Worm (Caenorhabditis elegans) whole organism, early embryonic: Measurements from ENCODE around the gene K02H11.4.

Experiments used
- B0310.2 ChIP-seq: sonication (generic microtip); optimal IDR thresholded peaks from 2 replicates; lab custom pipeline; 2016; ENCODE audit warnings: mild to moderate bottlenecking, missing genetic modification characterization, missing compliant biosample characterization
- F13C5.2 ChIP-seq: sonication (generic microtip); optimal IDR thresholded peaks from 2 replicates; lab custom pipeline; 2017; ENCODE audit warnings: mild to moderate bottlenecking, missing genetic modification characterization, inconsistent platforms, missing compliant biosample characterization
- aly-1 ChIP-seq: sonication (generic microtip); optimal IDR thresholded peaks from 2 replicates; lab custom pipeline; 2016; ENCODE audit warnings: missing genetic modification characterization, missing compliant biosample characterization
- ama-1 ChIP-seq: fragments of 150-350 bp; optimal IDR thresholded peaks from 2 replicates; lab custom pipeline; 2014
- ceh-13 ChIP-seq: fragments of 200-800 bp; sonication (Bioruptor generic); optimal IDR thresholded peaks from 2 replicates; lab custom pipeline; 2018; ENCODE audit warnings: mild to moderate bottlenecking, missing genetic modification characterization, missing compliant biosample characterization
- ceh-36 ChIP-seq: sonication (generic microtip); optimal IDR thresholded peaks from 2 replicates; lab custom pipeline; 2016; ENCODE audit warnings: missing genetic modification characterization, inconsistent platforms, missing compliant biosample characterization
- ets-7 ChIP-seq: sonication (generic microtip); optimal IDR thresholded peaks from 2 replicates; lab custom pipeline; 2016; ENCODE audit warnings: missing genotype, missing genetic modification characterization, missing compliant biosample characterization
- flt-1 ChIP-seq: fragments of 200-800 bp; sonication (Bioruptor generic); IDR thresholded peaks from 2 replicates; pipeline ENCODE4 v1.3.6; 2022; ENCODE audit warnings: missing genetic modification characterization, missing compliant biosample characterization
- hmbx-1 ChIP-seq: sonication (generic microtip); optimal IDR thresholded peaks from 2 replicates; lab custom pipeline; 2016; ENCODE audit warnings: mild to moderate bottlenecking, missing genetic modification characterization, missing compliant biosample characterization
- hmg-4 ChIP-seq: fragments of 200-800 bp; sonication (Bioruptor generic); optimal IDR thresholded peaks from 2 replicates; lab custom pipeline; 2018; ENCODE audit warnings: mild to moderate bottlenecking, missing genetic modification characterization, missing compliant biosample characterization
- hnd-1 ChIP-seq: sonication (generic microtip); optimal IDR thresholded peaks from 2 replicates; lab custom pipeline; 2016; ENCODE audit warnings: missing genetic modification characterization, missing compliant biosample characterization
- pes-1 ChIP-seq: fragments of 200-800 bp; sonication (Bioruptor generic); IDR thresholded peaks from 2 replicates; pipeline ENCODE4 v1.3.6; 2022; ENCODE audit warnings: missing genetic modification reagents, missing genetic modification characterization, missing compliant biosample characterization
- scrt-1 ChIP-seq: fragments of 200-800 bp; sonication (Bioruptor generic); IDR thresholded peaks from 2 replicates; pipeline ENCODE4 v1.3.6; 2022; ENCODE audit warnings: missing genetic modification characterization, missing compliant biosample characterization
- sea-1 ChIP-seq: fragments of 200-800 bp; sonication (Bioruptor generic); conservative IDR thresholded peaks from 2 replicates; pipeline ENCODE4 v1.3.6; 2022; ENCODE audit warnings: missing genetic modification characterization, missing compliant biosample characterization
- tbx-11 ChIP-seq: fragments of 200-800 bp; sonication (Bioruptor generic); IDR thresholded peaks from 2 replicates; pipeline ENCODE4 v1.3.6; 2022; ENCODE audit warnings: missing genetic modification characterization, missing compliant biosample characterization
- tbx-37 ChIP-seq: fragments of 200-800 bp; sonication (Bioruptor generic); conservative IDR thresholded peaks from 2 replicates; pipeline ENCODE4 v1.3.6; 2022; ENCODE audit warnings: missing genetic modification reagents, missing genetic modification characterization, missing compliant biosample characterization
- tra-4 ChIP-seq: sonication (generic microtip); optimal IDR thresholded peaks from 2 replicates; lab custom pipeline; 2017; ENCODE audit warnings: missing genetic modification characterization, missing compliant biosample characterization

Gene K02H11.4

DNA sequence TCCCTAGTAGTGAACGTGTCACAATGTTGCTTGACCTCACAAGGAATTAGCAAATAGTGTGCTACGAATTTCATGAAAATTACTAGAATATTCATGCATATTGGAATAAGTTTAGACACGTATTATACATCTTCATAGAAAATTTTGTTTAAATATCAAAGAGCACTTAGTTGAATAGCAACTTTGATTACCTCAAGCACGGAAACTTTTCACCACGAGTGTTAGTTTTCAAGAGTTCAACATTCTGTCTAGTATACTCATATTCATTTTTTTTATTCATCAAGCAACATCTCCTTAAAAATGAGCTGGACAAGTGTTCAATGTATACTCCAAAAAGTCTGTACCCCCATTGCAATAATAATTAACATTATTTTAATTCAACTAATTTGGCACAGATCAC is 8.6 kb downstream of the K02H11.4 start, which contains the start of gene str-243:
TSS of gene str-243 (plus strand) at position 301 of the 400 bp plus-strand sequence.
- TF ChIP-seq pes-1 (GFP tag; lab: Robert Waterston, UW) (no peak), F13C5.2 (no peak), hmbx-1 (tag; lab: Kevin White, UChicago) (no peak), sea-1 (GFP tag; lab: Robert Waterston, UW) (no peak), flt-1 (no peak), tbx-11 (GFP tag; lab: Robert Waterston, UW) (no peak), ama-1 (lab: Kevin White, UChicago) (no peak), ceh-13 (GFP tag; lab: Kevin White, UChicago) (no peak), ets-7 (tag; lab: Kevin White, UChicago) (no peak), hmg-4 (GFP tag; lab: Kevin White, UChicago) (no peak), hnd-1 (tag; lab: Kevin White, UChicago) (no peak), tra-4 (tag; lab: Kevin White, UChicago) (no peak), ceh-36 (tag; lab: Kevin White, UChicago) (no peak), scrt-1 (GFP tag; lab: Robert Waterston, UW) (no peak), tbx-37 (GFP tag; lab: Robert Waterston, UW) (no peak)

DNA sequence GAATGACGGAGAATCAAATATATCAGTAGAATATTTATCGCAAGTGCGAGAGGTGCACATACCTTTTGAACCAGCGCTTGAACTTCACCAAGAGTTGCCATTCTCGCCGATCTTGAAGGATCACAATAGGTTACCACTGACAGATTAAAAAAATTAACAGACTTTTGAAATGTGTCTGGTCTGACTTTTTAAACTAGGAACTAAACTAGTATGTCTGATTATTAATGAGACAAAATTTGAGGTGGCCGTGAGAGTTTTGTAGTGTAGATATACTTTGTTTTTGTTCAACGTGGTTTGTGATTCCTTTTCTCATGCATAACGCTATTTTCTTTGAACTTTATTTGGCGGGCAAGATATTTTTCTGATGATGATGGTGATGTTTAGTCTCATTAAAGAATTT is 9.2 kb downstream of the K02H11.4 start, which contains the start of gene str-240:
TSS of gene str-240 (minus strand) at position 101 of the 400 bp plus-strand sequence.
- no peak for TF ChIP-seq sea-1 (GFP tag; lab: Robert Waterston, UW)
- no peak for TF ChIP-seq pes-1 (GFP tag; lab: Robert Waterston, UW)
- TF ChIP-seq ets-7 (tag; lab: Kevin White, UChicago), result no peak
- TF ChIP-seq flt-1, result no peak
- no peak for TF ChIP-seq tbx-37 (GFP tag; lab: Robert Waterston, UW)
- TF ChIP-seq tbx-11 (GFP tag; lab: Robert Waterston, UW), result no peak

- TF ChIP-seq hmg-4 (GFP tag; lab: Kevin White, UChicago) (no peak), flt-1 (no peak), pes-1 (GFP tag; lab: Robert Waterston, UW) (no peak), tbx-37 (GFP tag; lab: Robert Waterston, UW) (no peak), ama-1 (lab: Kevin White, UChicago) (no peak), hnd-1 (tag; lab: Kevin White, UChicago) (no peak)
Measured at ce11 chrV:1511537-1511936, 19.5 kb downstream of the K02H11.4 start, which contains the start of gene nhr-260. Gene nhr-260 (minus strand): TSS chrV:1511637.

- no peak for TF ChIP-seq flt-1
- TF ChIP-seq F13C5.2, result no peak
- no peak for TF ChIP-seq ama-1 (lab: Kevin White, UChicago)
- no peak for TF ChIP-seq ets-7 (tag; lab: Kevin White, UChicago)
Measured at ce11 chrV:1505995-1506394, 25.1 kb downstream of the K02H11.4 start, which contains the start of gene sru-28. Gene sru-28 (plus strand): TSS chrV:1506295.

DNA sequence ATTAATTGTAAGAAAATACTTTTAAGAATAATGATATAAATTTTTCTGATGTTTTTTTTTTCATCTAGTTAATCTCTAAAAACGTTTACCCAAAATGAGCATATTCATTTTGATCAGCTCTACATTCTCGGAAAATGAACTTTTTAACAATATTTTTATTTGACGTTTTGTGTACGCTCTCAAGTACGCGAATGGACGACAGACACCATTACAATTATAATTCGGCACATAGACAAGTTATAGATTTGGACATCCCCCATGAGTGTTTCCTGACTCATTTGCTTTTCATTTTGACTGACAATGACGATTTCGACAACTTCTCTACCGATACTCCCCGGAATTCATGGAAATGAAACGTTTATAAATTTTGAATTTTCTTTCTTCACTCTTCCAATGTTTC is 31.9 kb downstream of the K02H11.4 start, which contains the start of gene sru-27:
TSS of gene sru-27 (plus strand) at position 301 of the 400 bp plus-strand sequence.
- TF ChIP-seq aly-1 (tag; lab: Kevin White, UChicago), result no peak
- no peak for TF ChIP-seq ceh-36 (tag; lab: Kevin White, UChicago)
- no peak for TF ChIP-seq tbx-37 (GFP tag; lab: Robert Waterston, UW)
- TF ChIP-seq ceh-13 (GFP tag; lab: Kevin White, UChicago), result no peak
- TF ChIP-seq sea-1 (GFP tag; lab: Robert Waterston, UW), result no peak
- TF ChIP-seq flt-1, result no peak
- no peak for TF ChIP-seq tbx-11 (GFP tag; lab: Robert Waterston, UW)
- no peak for TF ChIP-seq hnd-1 (tag; lab: Kevin White, UChicago)

ce11 chrV:1495752-1496151 is 35.3 kb downstream of the K02H11.4 start:
- TF ChIP-seq sea-1 (GFP tag; lab: Robert Waterston, UW) (no peak), hmg-4 (GFP tag; lab: Kevin White, UChicago) (no peak), scrt-1 (GFP tag; lab: Robert Waterston, UW) (no peak), ceh-36 (tag; lab: Kevin White, UChicago) (no peak), hnd-1 (tag; lab: Kevin White, UChicago) (no peak), F13C5.2 (no peak), ama-1 (lab: Kevin White, UChicago) (no peak), ets-7 (tag; lab: Kevin White, UChicago) (no peak), ceh-13 (GFP tag; lab: Kevin White, UChicago) (no peak), hmbx-1 (tag; lab: Kevin White, UChicago) (no peak), flt-1 (no peak), pes-1 (GFP tag; lab: Robert Waterston, UW) (no peak), tbx-11 (GFP tag; lab: Robert Waterston, UW) (no peak), aly-1 (tag; lab: Kevin White, UChicago) (no peak), tbx-37 (GFP tag; lab: Robert Waterston, UW) (no peak), B0310.2 (tag; lab: Kevin White, UChicago) (no peak)

- TF ChIP-seq pes-1 (GFP tag; lab: Robert Waterston, UW) (no peak), ceh-36 (tag; lab: Kevin White, UChicago) (no peak), F13C5.2 (no peak), sea-1 (GFP tag; lab: Robert Waterston, UW) (no peak), hnd-1 (tag; lab: Kevin White, UChicago) (no peak), ceh-13 (GFP tag; lab: Kevin White, UChicago) (no peak), flt-1 (no peak), hmg-4 (GFP tag; lab: Kevin White, UChicago) (no peak), tbx-11 (GFP tag; lab: Robert Waterston, UW) (no peak), tra-4 (tag; lab: Kevin White, UChicago) (no peak), scrt-1 (GFP tag; lab: Robert Waterston, UW) (no peak), hmbx-1 (tag; lab: Kevin White, UChicago) (no peak), tbx-37 (GFP tag; lab: Robert Waterston, UW) (no peak), aly-1 (tag; lab: Kevin White, UChicago) (no peak)
Measured at ce11 chrV:1495334-1495733, 35.7 kb downstream of the K02H11.4 start, which contains the start of gene C38C3.3. Gene C38C3.3 (plus strand): TSS chrV:1495634.
